Worm (Caenorhabditis elegans) whole organism, young adult: Measurements from ENCODE around the gene ttr-19.

Experiments
- D2030.7 ChIP-seq: fragments of 200-800 bp; sonication (Bioruptor generic); IDR thresholded peaks from 2 replicates; pipeline ENCODE4 v1.3.6; 2022; ENCODE audit warnings: missing genetic modification reagents, missing genetic modification characterization, missing compliant biosample characterization
- F10E7.11 ChIP-seq: sonication (generic microtip); optimal IDR thresholded peaks from 2 replicates; lab custom pipeline; 2017; ENCODE audit warnings: mild to moderate bottlenecking, missing genetic modification characterization, moderate library complexity, missing compliant biosample characterization
- F33H1.4 ChIP-seq: fragments of 200-800 bp; sonication (Bioruptor generic); IDR thresholded peaks from 2 replicates; pipeline ENCODE4 v1.3.6; 2022; ENCODE audit warnings: missing genetic modification reagents, missing genetic modification characterization, missing compliant biosample characterization
- F52B5.7 ChIP-seq: sonication (generic microtip); optimal IDR thresholded peaks from 2 replicates; lab custom pipeline; 2016; ENCODE audit warnings: mild to moderate bottlenecking, missing genetic modification characterization, missing compliant biosample characterization
- F57C9.4 ChIP-seq: sonication (generic microtip); optimal IDR thresholded peaks from 2 replicates; lab custom pipeline; 2017; ENCODE audit warnings: mild to moderate bottlenecking, missing genetic modification characterization, missing compliant biosample characterization
- T07F8.4 ChIP-seq: sonication (generic microtip); optimal IDR thresholded peaks from 2 replicates; lab custom pipeline; 2016; ENCODE audit warnings: mild to moderate bottlenecking, missing genetic modification characterization, moderate library complexity, missing compliant biosample characterization
- Y53F4B.3 ChIP-seq: fragments of 200-800 bp; sonication (Bioruptor generic); IDR thresholded peaks from 2 replicates; pipeline ENCODE4 v1.3.6; 2022; ENCODE audit warnings: missing genetic modification reagents, missing genetic modification characterization, missing compliant biosample characterization
- Y53G8AR.9 ChIP-seq: fragments of 200-800 bp; sonication (Bioruptor generic); conservative IDR thresholded peaks from 2 replicates; pipeline ENCODE4 v1.3.6; 2022; ENCODE audit warnings: missing genetic modification reagents, missing genetic modification characterization, missing compliant biosample characterization
- aptf-2 ChIP-seq: fragments of 200-800 bp; sonication (Bioruptor generic); conservative IDR thresholded peaks from 2 replicates; pipeline ENCODE4 v1.3.6; 2022; ENCODE audit warnings: missing genetic modification reagents, missing genetic modification characterization, missing compliant biosample characterization
- athp-1 ChIP-seq: sonication (generic microtip); optimal IDR thresholded peaks from 2 replicates; lab custom pipeline; 2017; ENCODE audit warnings: mild to moderate bottlenecking, missing genetic modification characterization, missing compliant biosample characterization
- cebp-1 ChIP-seq, 2 experiments: fragments of 200-800 bp in 1 of 2; sonication (Bioruptor generic) in 1 of 2; sonication (generic microtip) in 1 of 2; IDR thresholded peaks in 1 of 2; optimal IDR thresholded peaks in 1 of 2; 2 replicates each; pipeline versions ENCODE4 v1.3.6 to Lab custom; 2017 to 2022; ENCODE audit warnings: missing compliant biosample characterization in 2 of 2, missing genetic modification characterization in 2 of 2, mild to moderate bottlenecking in 1 of 2, missing genetic modification reagents in 1 of 2, moderate library complexity in 1 of 2
- ceh-40 ChIP-seq: fragments of 200-800 bp; sonication (Bioruptor generic); IDR thresholded peaks from 2 replicates; pipeline ENCODE4 v1.3.6; 2022; ENCODE audit warnings: missing genetic modification characterization, missing compliant biosample characterization
- ceh-91 ChIP-seq: fragments of 200-800 bp; sonication (Bioruptor generic); IDR thresholded peaks from 2 replicates; pipeline ENCODE4 v1.3.6; 2022; ENCODE audit warnings: missing genetic modification reagents, missing genetic modification characterization, missing compliant biosample characterization
- die-1 ChIP-seq: sonication (generic microtip); optimal IDR thresholded peaks from 2 replicates; lab custom pipeline; 2016; ENCODE audit warnings: missing genotype, mild to moderate bottlenecking, missing genetic modification characterization, missing compliant biosample characterization
- dox-1 ChIP-seq: fragments of 200-800 bp; sonication (Bioruptor generic); IDR thresholded peaks from 2 replicates; pipeline ENCODE4 v1.3.6; 2022; ENCODE audit warnings: missing genetic modification reagents, missing genetic modification characterization, missing compliant biosample characterization
- efl-1 ChIP-seq: fragments of 150-350 bp; optimal IDR thresholded peaks from 2 replicates; lab custom pipeline; 2014; ENCODE audit warnings: missing biosample characterization, missing genetic modification reagents, missing genetic modification characterization
- egl-18 ChIP-seq: fragments of 200-800 bp; sonication (Bioruptor generic); IDR thresholded peaks from 2 replicates; pipeline ENCODE4 v1.3.6; 2022; ENCODE audit warnings: missing genetic modification reagents, missing genetic modification characterization, missing compliant biosample characterization
- egl-44 ChIP-seq: fragments of 200-800 bp; sonication (Bioruptor generic); IDR thresholded peaks from 2 replicates; pipeline ENCODE4 v1.3.6; 2022; ENCODE audit warnings: missing genetic modification reagents, missing genetic modification characterization, missing compliant biosample characterization
- gei-17 ChIP-seq: fragments of 200-800 bp; sonication (Bioruptor generic); optimal IDR thresholded peaks from 2 replicates; lab custom pipeline; 2018; ENCODE audit warnings: mild to moderate bottlenecking, missing genetic modification characterization, missing compliant biosample characterization
- hmg-1.2 ChIP-seq: fragments of 200-800 bp; sonication (Bioruptor generic); IDR thresholded peaks from 2 replicates; pipeline ENCODE4 v1.3.6; 2022; ENCODE audit warnings: missing genetic modification reagents, missing genetic modification characterization, missing compliant biosample characterization
- hrde-1 ChIP-seq: sonication (generic microtip); optimal IDR thresholded peaks from 2 replicates; lab custom pipeline; 2016; ENCODE audit warnings: missing genetic modification characterization, mild to moderate bottlenecking, missing compliant biosample characterization, moderate library complexity, missing genotype, missing genetic modification reagents, borderline replicate concordance
- hsf-1 ChIP-seq: fragments of 200-800 bp; sonication (Bioruptor generic); IDR thresholded peaks from 2 replicates; pipeline ENCODE4 v1.3.6; 2022; ENCODE audit warnings: missing genetic modification reagents, missing genetic modification characterization, missing compliant biosample characterization
- lag-1 ChIP-seq: fragments of 200-800 bp; sonication (Bioruptor generic); IDR thresholded peaks from 2 replicates; pipeline ENCODE4 v1.3.6; 2022; ENCODE audit warnings: missing genetic modification reagents, missing genetic modification characterization, missing compliant biosample characterization
- let-526 ChIP-seq: fragments of 200-800 bp; sonication (Bioruptor generic); IDR thresholded peaks from 2 replicates; pipeline ENCODE4 v1.3.6; 2022; ENCODE audit warnings: missing genetic modification reagents, missing genetic modification characterization, missing compliant biosample characterization
- lin-26 ChIP-seq: fragments of 200-800 bp; sonication (Bioruptor generic); IDR thresholded peaks from 2 replicates; pipeline ENCODE4 v1.3.6; 2022; ENCODE audit warnings: missing genetic modification reagents, missing genetic modification characterization, missing compliant biosample characterization
- lir-1 ChIP-seq: fragments of 200-800 bp; sonication (Bioruptor generic); conservative IDR thresholded peaks from 2 replicates; pipeline ENCODE4 v1.3.6; 2022; ENCODE audit warnings: missing genetic modification reagents, missing genetic modification characterization, missing compliant biosample characterization
- lsy-27 ChIP-seq: sonication (generic microtip); optimal IDR thresholded peaks from 2 replicates; lab custom pipeline; 2017; ENCODE audit warnings: missing genetic modification characterization, mild to moderate bottlenecking, missing compliant biosample characterization, antibody characterized with exemption, missing genotype, borderline replicate concordance; ENCODE audit not compliant: insufficient read depth
- mel-28 ChIP-seq: sonication (generic microtip); optimal IDR thresholded peaks from 2 replicates; lab custom pipeline; 2016; ENCODE audit warnings: borderline replicate concordance, mild to moderate bottlenecking, missing genetic modification characterization, missing compliant biosample characterization
- nfyb-1 ChIP-seq: fragments of 200-800 bp; sonication (Bioruptor generic); IDR thresholded peaks from 2 replicates; pipeline ENCODE4 v1.3.6; 2022; ENCODE audit warnings: missing genetic modification reagents, missing genetic modification characterization, missing compliant biosample characterization
- pbrm-1 ChIP-seq: fragments of 200-800 bp; sonication (Bioruptor generic); IDR thresholded peaks from 2 replicates; pipeline ENCODE4 v1.3.6; 2022; ENCODE audit warnings: missing genetic modification reagents, missing genetic modification characterization, missing compliant biosample characterization
- pha-4 ChIP-seq: fragments of 150-350 bp; sonication (generic microtip); optimal IDR thresholded peaks from 2 replicates; lab custom pipeline; 2014; ENCODE audit warnings: missing biosample characterization, missing genetic modification reagents, missing genetic modification characterization
- rcor-1 ChIP-seq: fragments of 200-800 bp; sonication (Bioruptor generic); IDR thresholded peaks from 2 replicates; pipeline ENCODE4 v1.3.6; 2022; ENCODE audit warnings: missing genetic modification reagents, missing genetic modification characterization, missing compliant biosample characterization
- rpc-1 ChIP-seq, 2 experiments: fragments of 150-350 bp in 1 of 2; sonication (generic microtip) in 1 of 2; optimal IDR thresholded peaks; 2 replicates each; lab custom pipeline; 2014 to 2018; ENCODE audit warnings: missing biosample characterization in 1 of 2, missing genetic modification characterization in 1 of 2, missing genetic modification reagents in 1 of 2, missing genotype in 1 of 2
- snpc-1.1 ChIP-seq: sonication (generic microtip); optimal IDR thresholded peaks from 2 replicates; lab custom pipeline; 2017; ENCODE audit warnings: missing genetic modification characterization, mild to moderate bottlenecking, missing compliant biosample characterization, antibody characterized with exemption, moderate library complexity, missing genotype, missing genetic modification reagents; ENCODE audit not compliant: insufficient read depth
- somi-1 ChIP-seq: fragments of 200-800 bp; sonication (Bioruptor generic); optimal IDR thresholded peaks from 2 replicates; lab custom pipeline; 2018; ENCODE audit warnings: mild to moderate bottlenecking, missing genetic modification characterization, missing compliant biosample characterization
- sptf-2 ChIP-seq: fragments of 200-800 bp; sonication (Bioruptor generic); optimal IDR thresholded peaks from 2 replicates; lab custom pipeline; 2018; ENCODE audit warnings: mild to moderate bottlenecking, missing genetic modification characterization, missing compliant biosample characterization
- zfh-2 ChIP-seq: fragments of 200-800 bp; sonication (Bioruptor generic); conservative IDR thresholded peaks from 2 replicates; pipeline ENCODE4 v1.3.6; 2022; ENCODE audit warnings: missing genetic modification reagents, missing genetic modification characterization, missing compliant biosample characterization
- ztf-22 ChIP-seq: fragments of 200-800 bp; sonication (Bioruptor generic); optimal IDR thresholded peaks from 2 replicates; lab custom pipeline; 2018; ENCODE audit warnings: mild to moderate bottlenecking, missing genetic modification characterization, moderate library complexity, missing compliant biosample characterization
- ztf-3 ChIP-seq: fragments of 200-800 bp; sonication (Bioruptor generic); optimal IDR thresholded peaks from 2 replicates; lab custom pipeline; 2018; ENCODE audit warnings: mild to moderate bottlenecking, missing genetic modification characterization, missing compliant biosample characterization

The ttr-19 gene

ce11 chrV:10249515-10249914 is 22.3 kb upstream of the ttr-19 start:
- no peak for TF ChIP-seq cebp-1 (GFP tag; IDR thresholded peaks at IDR 0.05; lab: Robert Waterston, UW)
- TF ChIP-seq cebp-1 (tag; optimal IDR thresholded peaks at IDR 0.05; lab: Kevin White, UChicago) = no peak
- TF ChIP-seq egl-18 = no peak
- TF ChIP-seq rcor-1 (GFP tag; lab: Robert Waterston, UW) = no peak

- TF ChIP-seq zfh-2 (GFP tag; lab: Robert Waterston, UW) (peak; percentile 44; the same call in 1 of the 2 replicates), aptf-2 (GFP tag; lab: Robert Waterston, UW) (no peak), T07F8.4 (tag; lab: Kevin White, UChicago) (no peak), nfyb-1 (0 out of 2 replicates have a peak, but pooled peaks have one; percentile 9), Y53G8AR.9 (0 out of 2 replicates have a peak, but pooled peaks have one; percentile 40)
Observed at ce11 chrV:10248255-10248979, 21.2 kb upstream of the ttr-19 start, which contains the start of gene akt-1. TSS of gene akt-1 (plus strand) at chrV:10248905.

- TF ChIP-seq T07F8.4 (tag; lab: Kevin White, UChicago) (no peak), lag-1 (GFP tag; lab: Robert Waterston, UW) (no peak), lir-1 (GFP tag; lab: Robert Waterston, UW) (no peak), ztf-3 (GFP tag; lab: Kevin White, UChicago) (no peak), ceh-91 (GFP tag; lab: Robert Waterston, UW) (no peak), die-1 (tag; lab: Kevin White, UChicago) (no peak), Y53F4B.3 (GFP tag; lab: Robert Waterston, UW) (no peak), egl-18 (no peak)
Observed at ce11 chrV:10247673-10248239, 20.5 kb upstream of the ttr-19 start.

ce11 chrV:10246967-10247366 is 19.7 kb upstream of the ttr-19 start:
- TF ChIP-seq pbrm-1 (GFP tag; lab: Robert Waterston, UW) = no peak
- no peak for TF ChIP-seq F52B5.7
- no peak for TF ChIP-seq lsy-27 (tag; lab: Kevin White, UChicago)
- 0 out of 2 replicates have a peak, but pooled peaks have one; percentile 48 for TF ChIP-seq ceh-40
- TF ChIP-seq nfyb-1 = 0 out of 2 replicates have a peak, but pooled peaks have one; percentile 25
- no peak for TF ChIP-seq ztf-22
- TF ChIP-seq athp-1 (tag; lab: Kevin White, UChicago) = no peak
- no peak for TF ChIP-seq pha-4 (tag; lab: Kevin White, UChicago)
- TF ChIP-seq hrde-1 = no peak
- no peak for TF ChIP-seq rpc-1 (optimal IDR thresholded peaks at IDR 0.05; lab: Kevin White, UChicago)
- TF ChIP-seq rpc-1 (tag; optimal IDR thresholded peaks at IDR 0.05; lab: Kevin White, UChicago) = no peak
- no peak for TF ChIP-seq efl-1 (GFP tag; lab: Kevin White, UChicago)
- no peak for TF ChIP-seq mel-28
- TF ChIP-seq F57C9.4 = no peak
- no peak for TF ChIP-seq hsf-1 (GFP tag; lab: Robert Waterston, UW)
- no peak for TF ChIP-seq snpc-1.1 (tag; lab: Kevin White, UChicago)
- TF ChIP-seq ceh-91 (GFP tag; lab: Robert Waterston, UW) = no peak
- TF ChIP-seq somi-1 (GFP tag; lab: Kevin White, UChicago) = no peak
- TF ChIP-seq dox-1 = 0 out of 2 replicates have a peak, but pooled peaks have one; percentile 9
- 0 out of 2 replicates have a peak, but pooled peaks have one; percentile 47 for TF ChIP-seq egl-44
- no peak for TF ChIP-seq gei-17
- no peak for TF ChIP-seq F33H1.4 (GFP tag; lab: Robert Waterston, UW)
- no peak for TF ChIP-seq F10E7.11
- TF ChIP-seq sptf-2 (GFP tag; lab: Kevin White, UChicago) = no peak
- peak; percentile 17; the same call in 1 of the 2 replicates for TF ChIP-seq hmg-1.2 (GFP tag; lab: Robert Waterston, UW)
- TF ChIP-seq D2030.7 (GFP tag; lab: Robert Waterston, UW) = 0 out of 2 replicates have a peak, but pooled peaks have one; percentile 5
- TF ChIP-seq zfh-2 (GFP tag; lab: Robert Waterston, UW) = peak; percentile 82
- peak; percentile 10; the same call in 1 of the 2 replicates for TF ChIP-seq let-526 (GFP tag; lab: Robert Waterston, UW)
- peak; percentile 44; the same call in 1 of the 2 replicates for TF ChIP-seq lin-26 (GFP tag; lab: Robert Waterston, UW)
